Fruit fly (Drosophila melanogaster) whole organism, embryonic: Measurements from ENCODE around the gene Nep5.

Experiments
- BEAF-32 ChIP-seq: fragments of 200-800 bp; sonication (Bioruptor generic); optimal IDR thresholded peaks from 3 replicates; lab custom pipeline; 2017; ENCODE audit warnings: missing biosample characterization, missing genetic modification characterization, mild to moderate bottlenecking, moderate library complexity, missing genetic modification reagents
- CG10147 ChIP-seq: fragments of 200-800 bp; sonication (Bioruptor generic); optimal IDR thresholded peaks from 2 replicates; lab custom pipeline; 2019; ENCODE audit warnings: missing biosample characterization, mild to moderate bottlenecking, missing genetic modification characterization, moderate library complexity
- CG6854 ChIP-seq: fragments of 200-800 bp; sonication (Bioruptor generic); optimal IDR thresholded peaks from 3 replicates; lab custom pipeline; 2017; ENCODE audit warnings: missing biosample characterization, mild to moderate bottlenecking, missing genetic modification characterization
- CG7556 ChIP-seq: fragments of 200-800 bp; sonication (Bioruptor generic); optimal IDR thresholded peaks from 2 replicates; lab custom pipeline; 2017; ENCODE audit warnings: missing biosample characterization, mild to moderate bottlenecking, missing genetic modification characterization
- PHDP ChIP-seq: fragments of 200-800 bp; sonication (Bioruptor generic); optimal IDR thresholded peaks from 3 replicates; lab custom pipeline; 2018; ENCODE audit warnings: missing biosample characterization, mild to moderate bottlenecking, missing genetic modification characterization, moderate library complexity
- amos ChIP-seq: fragments of 200-800 bp; sonication (Bioruptor generic); IDR thresholded peaks from 2 replicates; pipeline ENCODE4 v1.3.6; 2022; ENCODE audit warnings: missing biosample characterization, missing genetic modification characterization; ENCODE audit not compliant: partially characterized antibody
- chif ChIP-seq, 2 experiments: fragments of 200-800 bp; sonication (Bioruptor generic); optimal IDR thresholded peaks; 3 replicates each; lab custom pipeline; 2016; ENCODE audit warnings: missing biosample characterization in 2 of 2, missing genetic modification characterization in 2 of 2
- wdn ChIP-seq: fragments of 200-800 bp; sonication (Bioruptor generic); IDR thresholded peaks from 2 replicates; pipeline ENCODE4 v1.3.6; 2022; ENCODE audit warnings: missing biosample characterization, missing genetic modification characterization

DNA sequence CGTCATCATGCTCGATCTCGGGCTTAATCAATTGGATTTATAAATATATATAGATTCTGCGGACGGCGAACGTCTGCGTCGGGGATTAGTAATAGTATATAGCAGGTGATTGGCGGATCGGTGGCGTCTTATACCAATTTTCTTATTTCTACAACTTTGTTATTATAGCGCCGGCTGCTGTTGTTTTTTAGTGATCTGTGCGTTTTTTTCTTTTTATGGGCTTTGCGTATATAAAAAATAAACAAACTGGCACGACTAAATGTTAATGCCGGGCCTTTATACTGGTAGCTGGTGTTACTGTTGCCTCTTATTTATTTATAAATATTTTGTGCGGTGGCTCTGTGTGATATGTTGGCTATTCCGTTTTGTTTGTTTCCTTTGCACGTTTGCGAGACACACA is 5.2 kb upstream of the Nep5 start:
- TF ChIP-seq CG7556 (GFP tag; lab: Kevin White, UChicago) (no peak), CG6854 (no peak), amos (no peak), CG10147 (GFP tag; lab: Kevin White, UChicago) (no peak), BEAF-32 (GFP tag; lab: Kevin White, UChicago) (no peak), PHDP (tag; lab: Kevin White, UChicago) (no peak), wdn (GFP tag; lab: Robert Waterston, UW) (no peak), chif (GFP tag; optimal IDR thresholded peaks at IDR 0.05; lab: Kevin White, UChicago) (no peak)
